Fruit fly (Drosophila melanogaster) whole organism, embryonic: ENCODE data around the gene Blm.
A peak's percentile ranks its signal among the peaks of the same experiment; 100 is the strongest.

ENCODE experiments used
- Blimp-1 ChIP-seq: fragments of 200-800 bp; sonication (Bioruptor generic); optimal IDR thresholded peaks from 3 replicates; lab custom pipeline; 2018; ENCODE audit warnings: missing biosample characterization, missing genetic modification characterization, mild to moderate bottlenecking, moderate library complexity, missing genetic modification reagents
- CG11695 ChIP-seq: fragments of 200-800 bp; sonication (Bioruptor generic); IDR thresholded peaks from 3 replicates; pipeline ENCODE4 v1.3.6; 2022; ENCODE audit warnings: missing biosample characterization, missing genetic modification characterization
- CG12744 ChIP-seq: fragments of 200-800 bp; sonication (Bioruptor generic); optimal IDR thresholded peaks from 2 replicates; lab custom pipeline; 2016; ENCODE audit warnings: missing biosample characterization, missing genetic modification characterization
- CG13894 ChIP-seq: fragments of 200-800 bp; sonication (Bioruptor generic); optimal IDR thresholded peaks from 3 replicates; lab custom pipeline; 2018; ENCODE audit warnings: missing biosample characterization, mild to moderate bottlenecking, missing genetic modification characterization, moderate library complexity
- CG1647 ChIP-seq: fragments of 200-800 bp; sonication (Bioruptor generic); optimal IDR thresholded peaks from 3 replicates; lab custom pipeline; 2016; ENCODE audit warnings: missing biosample characterization, missing genetic modification characterization
- CG16779 ChIP-seq: fragments of 200-800 bp; sonication (Bioruptor generic); IDR thresholded peaks from 2 replicates; pipeline ENCODE4 v1.3.6; 2022; ENCODE audit warnings: missing biosample characterization, missing genetic modification characterization
- CG2120 ChIP-seq: fragments of 200-800 bp; sonication (Bioruptor generic); optimal IDR thresholded peaks from 3 replicates; lab custom pipeline; 2016; ENCODE audit warnings: missing biosample characterization, missing genetic modification characterization
- CG32532 ChIP-seq: fragments of 200-800 bp; sonication (Bioruptor generic); IDR thresholded peaks from 2 replicates; pipeline ENCODE4 v1.3.6; 2022; ENCODE audit warnings: missing biosample characterization, missing genetic modification characterization
- CG4360 ChIP-seq: fragments of 200-800 bp; sonication (Bioruptor generic); IDR thresholded peaks from 2 replicates; pipeline ENCODE4 v1.3.6; 2022; ENCODE audit warnings: missing biosample characterization, missing genetic modification characterization
- CG4617 ChIP-seq: fragments of 200-800 bp; sonication (Bioruptor generic); optimal IDR thresholded peaks from 3 replicates; lab custom pipeline; 2016; ENCODE audit warnings: missing biosample characterization, missing genetic modification characterization, borderline replicate concordance
- CG6272 ChIP-seq: fragments of 200-800 bp; sonication (Bioruptor generic); IDR thresholded peaks from 2 replicates; pipeline ENCODE4 v1.3.6; 2022; ENCODE audit warnings: missing biosample characterization, missing genetic modification characterization
- CG7372 ChIP-seq: fragments of 200-800 bp; sonication (Bioruptor generic); IDR thresholded peaks from 2 replicates; pipeline ENCODE4 v1.3.6; 2022; ENCODE audit warnings: missing biosample characterization, missing genetic modification characterization
- CG7839 ChIP-seq: fragments of 200-800 bp; sonication (Bioruptor generic); optimal IDR thresholded peaks from 3 replicates; lab custom pipeline; 2018; ENCODE audit warnings: missing biosample characterization, mild to moderate bottlenecking, missing genetic modification characterization, moderate library complexity
- CTCF ChIP-seq: fragments of 200-800 bp; sonication (Bioruptor generic); optimal IDR thresholded peaks from 2 replicates; lab custom pipeline; 2017; ENCODE audit warnings: missing biosample characterization, mild to moderate bottlenecking, missing genetic modification characterization, moderate library complexity
- D19B ChIP-seq: fragments of 200-800 bp; sonication (Bioruptor generic); optimal IDR thresholded peaks from 2 replicates; lab custom pipeline; 2017; ENCODE audit warnings: missing biosample characterization, mild to moderate bottlenecking, missing genetic modification characterization
- Dll ChIP-seq: fragments of 200-800 bp; sonication (Bioruptor generic); IDR thresholded peaks from 4 replicates; pipeline ENCODE4 v1.3.6; 2022; ENCODE audit warnings: missing biosample characterization, missing genetic modification characterization; ENCODE audit not compliant: partially characterized antibody
- Hr51 ChIP-seq, 2 experiments: fragments of 200-800 bp; sonication (Bioruptor generic); optimal IDR thresholded peaks; 2 replicates in 1 of 2; 3 replicates in 1 of 2; lab custom pipeline; 2016 to 2018; ENCODE audit warnings: missing biosample characterization in 2 of 2, missing genetic modification characterization in 2 of 2, mild to moderate bottlenecking in 1 of 2, moderate library complexity in 1 of 2
- Med ChIP-seq: fragments of 200-800 bp; sonication (Bioruptor generic); peaks from one replicate; lab custom pipeline; 2016; ENCODE audit warnings: missing biosample characterization, missing genetic modification characterization, mild to moderate bottlenecking, inconsistent platforms, moderate library complexity
- NK7.1 ChIP-seq: fragments of 200-800 bp; sonication (Bioruptor generic); optimal IDR thresholded peaks from 3 replicates; lab custom pipeline; 2016; ENCODE audit warnings: missing biosample characterization, missing genetic modification characterization
- Rfx ChIP-seq: fragments of 200-800 bp; sonication (Bioruptor generic); IDR thresholded peaks from 2 replicates; pipeline ENCODE4 v1.3.6; 2022; ENCODE audit warnings: missing biosample characterization, missing genetic modification characterization
- Trl ChIP-seq, 3 experiments: fragments of >200 bp in 2 of 3; fragments of 200-800 bp in 1 of 3; sonication (Bioruptor generic) in 1 of 3; optimal IDR thresholded peaks; 2 replicates in 1 of 3; 3 replicates in 2 of 3; lab custom pipeline; 2016 to 2017; ENCODE audit warnings: missing biosample characterization in 1 of 3, missing genetic modification characterization in 1 of 3
- Xrp1 ChIP-seq: fragments of 200-800 bp; sonication (Bioruptor generic); IDR thresholded peaks from 2 replicates; pipeline ENCODE4 v1.3.6; 2022; ENCODE audit warnings: missing biosample characterization, missing genetic modification characterization
- abd-A ChIP-seq: fragments of 200-800 bp; sonication (Bioruptor generic); optimal IDR thresholded peaks from 3 replicates; lab custom pipeline; 2019; ENCODE audit warnings: missing biosample characterization, mild to moderate bottlenecking, missing genetic modification characterization, moderate library complexity
- btn ChIP-seq: fragments of 200-800 bp; sonication (Bioruptor generic); optimal IDR thresholded peaks from 2 replicates; lab custom pipeline; 2016; ENCODE audit warnings: missing biosample characterization, missing genetic modification characterization
- cas ChIP-seq: fragments of 200-800 bp; sonication (Bioruptor generic); IDR thresholded peaks from 2 replicates; pipeline ENCODE4 v1.3.6; 2022; ENCODE audit warnings: missing biosample characterization, missing genetic modification characterization
- cg ChIP-seq: fragments of 200-800 bp; sonication (Bioruptor generic); optimal IDR thresholded peaks from 3 replicates; lab custom pipeline; 2019; ENCODE audit warnings: missing biosample characterization, mild to moderate bottlenecking, missing genetic modification characterization, moderate library complexity
- chm ChIP-seq: fragments of 200-800 bp; sonication (Bioruptor generic); IDR thresholded peaks from 2 replicates; pipeline ENCODE4 v1.3.6; 2022; ENCODE audit warnings: missing biosample characterization, missing genetic modification characterization
- crol ChIP-seq: fragments of 200-800 bp; sonication (Bioruptor generic); IDR thresholded peaks from 2 replicates; pipeline ENCODE4 v1.3.6; 2022; ENCODE audit warnings: missing biosample characterization, missing genetic modification characterization
- danr ChIP-seq: fragments of 200-800 bp; sonication (Bioruptor generic); IDR thresholded peaks from 2 replicates; pipeline ENCODE4 v1.3.6; 2022; ENCODE audit warnings: missing biosample characterization, missing genetic modification characterization
- hkb ChIP-seq, 2 experiments: fragments of 200-800 bp in 1 of 2; fragments of >200 bp in 1 of 2; sonication (Bioruptor generic) in 1 of 2; IDR thresholded peaks in 1 of 2; optimal IDR thresholded peaks in 1 of 2; 2 replicates each; pipeline versions ENCODE4 v1.3.6 to Lab custom; 2017 to 2022; ENCODE audit warnings: missing biosample characterization in 1 of 2, missing genetic modification characterization in 1 of 2
- inv ChIP-seq: fragments of 200-800 bp; sonication (Bioruptor generic); IDR thresholded peaks from 2 replicates; pipeline ENCODE4 v1.3.6; 2022; ENCODE audit warnings: missing biosample characterization, missing genetic modification characterization; ENCODE audit not compliant: partially characterized antibody
- kni ChIP-seq: fragments of 200-800 bp; sonication (Bioruptor generic); optimal IDR thresholded peaks from 3 replicates; lab custom pipeline; 2017; ENCODE audit warnings: mild to moderate bottlenecking, missing biosample characterization, missing genetic modification reagents, missing genetic modification characterization
- lov ChIP-seq, 2 experiments: fragments of 200-800 bp in 1 of 2; fragments of >200 bp in 1 of 2; sonication (Bioruptor generic) in 1 of 2; IDR thresholded peaks in 1 of 2; optimal IDR thresholded peaks in 1 of 2; 2 replicates in 1 of 2; 3 replicates in 1 of 2; pipeline versions ENCODE4 v1.3.6 to Lab custom; 2017 to 2022; ENCODE audit warnings: missing biosample characterization in 1 of 2, missing genetic modification characterization in 1 of 2
- nerfin-1 ChIP-seq: fragments of 200-800 bp; sonication (Bioruptor generic); optimal IDR thresholded peaks from 3 replicates; lab custom pipeline; 2019; ENCODE audit warnings: missing biosample characterization, mild to moderate bottlenecking, missing genetic modification characterization, moderate library complexity
- onecut ChIP-seq: fragments of 200-800 bp; sonication (Bioruptor generic); IDR thresholded peaks from 2 replicates; pipeline ENCODE4 v1.3.6; 2022; ENCODE audit warnings: missing biosample characterization, missing genetic modification characterization
- pros ChIP-seq: fragments of 200-800 bp; sonication (Bioruptor generic); optimal IDR thresholded peaks from 3 replicates; lab custom pipeline; 2019; ENCODE audit warnings: missing biosample characterization, mild to moderate bottlenecking, missing genetic modification characterization, moderate library complexity
- row ChIP-seq: fragments of 200-800 bp; sonication (Bioruptor generic); IDR thresholded peaks from 3 replicates; pipeline ENCODE4 v1.3.6; 2022; ENCODE audit warnings: missing biosample characterization, missing genetic modification characterization
- seq ChIP-seq: fragments of 200-800 bp; sonication (Bioruptor generic); IDR thresholded peaks from 2 replicates; pipeline ENCODE4 v1.3.6; 2022; ENCODE audit warnings: missing biosample characterization, missing genetic modification characterization
- slbo ChIP-seq: fragments of 200-800 bp; sonication (Bioruptor generic); IDR thresholded peaks from 2 replicates; pipeline ENCODE4 v1.3.6; 2022; ENCODE audit warnings: missing biosample characterization, missing genetic modification characterization
- slou ChIP-seq: fragments of 200-800 bp; sonication (Bioruptor generic); optimal IDR thresholded peaks from 3 replicates; lab custom pipeline; 2016; ENCODE audit warnings: missing biosample characterization, missing genetic modification characterization
- sqz ChIP-seq: fragments of 200-800 bp; sonication (Bioruptor generic); optimal IDR thresholded peaks from 3 replicates; lab custom pipeline; 2018; ENCODE audit warnings: missing biosample characterization, mild to moderate bottlenecking, missing genetic modification characterization
- tll ChIP-seq, 2 experiments: fragments of 200-800 bp in 1 of 2; fragments of >200 bp in 1 of 2; sonication (Bioruptor generic) in 1 of 2; optimal IDR thresholded peaks; 2 replicates each; lab custom pipeline; 2017 to 2019; ENCODE audit warnings: missing biosample characterization in 2 of 2, missing genetic modification characterization in 2 of 2, mild to moderate bottlenecking in 1 of 2, moderate library complexity in 1 of 2
- twi ChIP-seq: fragments of 200-800 bp; optimal IDR thresholded peaks from 2 replicates; lab custom pipeline; 2019; ENCODE audit warnings: missing biosample characterization, mild to moderate bottlenecking, missing genetic modification characterization, moderate library complexity
- z ChIP-seq: fragments of 200-800 bp; sonication (Bioruptor generic); IDR thresholded peaks from 3 replicates; pipeline ENCODE4 v1.3.6; 2022; ENCODE audit warnings: missing biosample characterization, missing genetic modification characterization

Blm gene

dm6 chr3R:11777058-11777457, 35.5 kb upstream of the Blm start (continued):
- TF ChIP-seq lov (optimal IDR thresholded peaks at IDR 0.05; lab: Kevin White, UChicago) = no peak
- 0 out of 3 replicates have a peak, but pooled peaks have one; percentile 24 for TF ChIP-seq lov (GFP tag; IDR thresholded peaks at IDR 0.05; lab: Robert Waterston, UW)
- 0 out of 2 replicates have a peak, but pooled peaks have one; percentile 19 for TF ChIP-seq slbo (GFP tag; lab: Robert Waterston, UW)
- TF ChIP-seq CG11695 = no peak
- no peak for TF ChIP-seq CG4617 (GFP tag; lab: Kevin White, UChicago)
- peak; percentile 6 for TF ChIP-seq CG2120 (GFP tag; lab: Kevin White, UChicago)
- TF ChIP-seq Dll = 0 out of 4 replicates have a peak, but pooled peaks have one; percentile 43
- peak; percentile 91 for TF ChIP-seq crol (GFP tag; lab: Robert Waterston, UW)
- peak; percentile 97 for TF ChIP-seq onecut (GFP tag; lab: Robert Waterston, UW)
- no peak for TF ChIP-seq CG16779 (GFP tag; lab: Robert Waterston, UW)
- 0 out of 2 replicates have a peak, but pooled peaks have one; percentile 6 for TF ChIP-seq Rfx (GFP tag; lab: Robert Waterston, UW)
- peak; percentile 10 for TF ChIP-seq CG7839 (tag; lab: Kevin White, UChicago)
- TF ChIP-seq btn (GFP tag; lab: Kevin White, UChicago) = peak; percentile 4
- no peak for TF ChIP-seq danr
- 0 out of 2 replicates have a peak, but pooled peaks have one; percentile 13 for TF ChIP-seq Xrp1 (GFP tag; lab: Robert Waterston, UW)
- peak; percentile 62 for TF ChIP-seq row (GFP tag; lab: Robert Waterston, UW)
- TF ChIP-seq chm (GFP tag; lab: Robert Waterston, UW) = peak; percentile 55
- peak; percentile 60 for TF ChIP-seq Blimp-1 (GFP tag; lab: Kevin White, UChicago)
- TF ChIP-seq inv = 0 out of 2 replicates have a peak, but pooled peaks have one; percentile 11
- peak; percentile 10 for TF ChIP-seq CG12744 (GFP tag; lab: Kevin White, UChicago)

dm6 chr3R:11776068-11776767, 34.6 kb upstream of the Blm start:
- TF ChIP-seq Med (GFP tag; lab: Kevin White, UChicago) (peak; percentile 63), NK7.1 (GFP tag; lab: Kevin White, UChicago) (no peak), CG13894 (tag; lab: Kevin White, UChicago) (peak; percentile 24), twi (tag; lab: Kevin White, UChicago) (peak; percentile 94), D19B (peak; percentile 20), CG1647 (no peak), CG7372 (GFP tag; lab: Robert Waterston, UW) (no peak), slou (no peak), cas (no peak), CG32532 (no peak), sqz (GFP tag; lab: Kevin White, UChicago) (peak; percentile 13), tll (GFP tag; optimal IDR thresholded peaks at IDR 0.05; lab: Kevin White, UChicago) (peak in 1 of 2 experiments; percentile 16), kni (GFP tag; lab: Kevin White, UChicago) (peak; percentile 25), cg (GFP tag; lab: Kevin White, UChicago) (peak; percentile 82), row (GFP tag; lab: Robert Waterston, UW) (peak; percentile 22; the same call in 1 of the 3 replicates), CG4360 (0 out of 2 replicates have a peak, but pooled peaks have one; percentile 58), CG6272 (GFP tag; lab: Robert Waterston, UW) (no peak), z (GFP tag; lab: Robert Waterston, UW) (peak; percentile 88), hkb (optimal IDR thresholded peaks at IDR 0.05; lab: Kevin White, UChicago) (no peak), hkb (GFP tag; IDR thresholded peaks at IDR 0.05; lab: Robert Waterston, UW) (no peak), Hr51 (GFP tag; optimal IDR thresholded peaks at IDR 0.05; lab: Kevin White, UChicago) (no peak), CTCF (no peak), Trl (optimal IDR thresholded peaks at IDR 0.05; lab: Kevin White, UChicago) (peak in 1 of 2 experiments; percentile 19), Trl (GFP tag; optimal IDR thresholded peaks at IDR 0.05; lab: Kevin White, UChicago) (no peak), lov (optimal IDR thresholded peaks at IDR 0.05; lab: Kevin White, UChicago) (no peak), lov (GFP tag; IDR thresholded peaks at IDR 0.05; lab: Robert Waterston, UW) (no peak), nerfin-1 (tag; lab: Kevin White, UChicago) (peak; percentile 42), abd-A (peak; percentile 83), seq (peak; percentile 72; the same call in 1 of the 2 replicates), pros (GFP tag; lab: Kevin White, UChicago) (peak; percentile 97), onecut (GFP tag; lab: Robert Waterston, UW) (peak; percentile 75)
